Worm (Caenorhabditis elegans) whole organism, L3 larva: ENCODE measurements around the gene mttu-1.

Source experiments
- R02D3.7 ChIP-seq: fragments of 150-350 bp; optimal IDR thresholded peaks from 2 replicates; lab custom pipeline; 2014; ENCODE audit warnings: missing biosample characterization, missing genetic modification characterization
- ZK546.5 ChIP-seq: sonication (generic microtip); optimal IDR thresholded peaks from 2 replicates; lab custom pipeline; 2017; ENCODE audit warnings: missing biosample characterization, missing genetic modification characterization
- aly-2 ChIP-seq: fragments of 150-350 bp; optimal IDR thresholded peaks from 2 replicates; lab custom pipeline; 2014; ENCODE audit warnings: missing biosample characterization, missing genetic modification characterization
- ama-1 ChIP-seq: fragments of 150-350 bp; optimal IDR thresholded peaks from 2 replicates; lab custom pipeline; 2018
- ceh-16 ChIP-seq: sonication (generic microtip); optimal IDR thresholded peaks from 2 replicates; lab custom pipeline; 2017; ENCODE audit warnings: missing biosample characterization, missing genetic modification characterization
- ceh-28 ChIP-seq: fragments of 150-350 bp; optimal IDR thresholded peaks from 2 replicates; lab custom pipeline; 2014; ENCODE audit warnings: missing biosample characterization, missing genetic modification reagents, missing genetic modification characterization
- ceh-82 ChIP-seq: fragments of 150-350 bp; optimal IDR thresholded peaks from 2 replicates; lab custom pipeline; 2014; ENCODE audit warnings: missing biosample characterization, missing genetic modification characterization
- ceh-9 ChIP-seq: sonication (generic microtip); optimal IDR thresholded peaks from 2 replicates; lab custom pipeline; 2018; ENCODE audit warnings: missing biosample characterization, missing genetic modification characterization
- daf-12 ChIP-seq: fragments of 150-350 bp; optimal IDR thresholded peaks from 2 replicates; lab custom pipeline; 2014; ENCODE audit warnings: missing biosample characterization, missing genetic modification reagents, missing genetic modification characterization
- egl-27 ChIP-seq: sonication (generic microtip); optimal IDR thresholded peaks from 4 replicates; lab custom pipeline; 2017; ENCODE audit warnings: missing biosample characterization, missing genetic modification reagents, missing genetic modification characterization
- egl-5 ChIP-seq: fragments of 150-350 bp; optimal IDR thresholded peaks from 2 replicates; lab custom pipeline; 2017; ENCODE audit warnings: missing biosample characterization, missing genetic modification reagents, missing genetic modification characterization, inconsistent platforms
- elt-1 ChIP-seq: fragments of 150-350 bp; optimal IDR thresholded peaks from 2 replicates; lab custom pipeline; 2014; ENCODE audit warnings: missing biosample characterization, missing genetic modification characterization
- elt-2 ChIP-seq: sonication (generic microtip); optimal IDR thresholded peaks from 2 replicates; lab custom pipeline; 2016; ENCODE audit warnings: missing genetic modification reagents, mild to moderate bottlenecking, missing genetic modification characterization, missing compliant biosample characterization
- elt-3 ChIP-seq, 3 experiments: fragments of 150-350 bp in 1 of 3; sonication (generic microtip) in 2 of 3; optimal IDR thresholded peaks; 2 replicates in 2 of 3; 4 replicates in 1 of 3; lab custom pipeline; 2014 to 2017; ENCODE audit warnings: missing biosample characterization in 3 of 3, missing genetic modification characterization in 3 of 3
- eor-1 ChIP-seq, 2 experiments: fragments of 150-350 bp; optimal IDR thresholded peaks; 2 replicates each; lab custom pipeline; 2014 to 2018; ENCODE audit warnings: missing biosample characterization in 2 of 2, missing genetic modification characterization in 2 of 2
- fkh-10 ChIP-seq: sonication (generic microtip); optimal IDR thresholded peaks from 2 replicates; lab custom pipeline; 2017; ENCODE audit warnings: missing biosample characterization, missing genetic modification reagents, missing genetic modification characterization
- fkh-2 ChIP-seq: fragments of 150-350 bp; optimal IDR thresholded peaks from 2 replicates; lab custom pipeline; 2014; ENCODE audit warnings: missing biosample characterization, missing genetic modification reagents, missing genetic modification characterization
- fos-1 ChIP-seq: fragments of 150-350 bp; optimal IDR thresholded peaks from 2 replicates; lab custom pipeline; 2014; ENCODE audit warnings: missing biosample characterization, missing genetic modification characterization
- hmg-11 ChIP-seq: sonication (generic microtip); optimal IDR thresholded peaks from 2 replicates; lab custom pipeline; 2016; ENCODE audit warnings: missing genetic modification characterization, missing compliant biosample characterization
- jun-1 ChIP-seq: fragments of 150-350 bp; optimal IDR thresholded peaks from 2 replicates; lab custom pipeline; 2014; ENCODE audit warnings: missing biosample characterization, missing genetic modification reagents, missing genetic modification characterization
- lin-15B ChIP-seq: fragments of 150-350 bp; optimal IDR thresholded peaks from 2 replicates; lab custom pipeline; 2014; ENCODE audit warnings: missing biosample characterization, missing genetic modification characterization
- lin-39 ChIP-seq: fragments of 150-350 bp; optimal IDR thresholded peaks from 2 replicates; lab custom pipeline; 2018; ENCODE audit warnings: missing biosample characterization, missing genetic modification reagents, missing genetic modification characterization
- lsy-12 ChIP-seq: sonication (generic microtip); optimal IDR thresholded peaks from 2 replicates; lab custom pipeline; 2016; ENCODE audit warnings: mild to moderate bottlenecking, missing genetic modification characterization, missing compliant biosample characterization
- mdl-1 ChIP-seq: fragments of 150-350 bp; optimal IDR thresholded peaks from 2 replicates; lab custom pipeline; 2014; ENCODE audit warnings: missing biosample characterization, missing genetic modification characterization
- mml-1 ChIP-seq: fragments of 150-350 bp; sonication (generic microtip); optimal IDR thresholded peaks from 3 replicates; lab custom pipeline; 2014; ENCODE audit warnings: missing biosample characterization, missing genetic modification characterization
- nfya-1 ChIP-seq: sonication (generic microtip); optimal IDR thresholded peaks from 2 replicates; lab custom pipeline; 2017; ENCODE audit warnings: missing genetic modification characterization, mild to moderate bottlenecking, missing compliant biosample characterization, antibody characterized with exemption, moderate library complexity; ENCODE audit not compliant: insufficient read depth
- nhr-11 ChIP-seq: fragments of 150-350 bp; optimal IDR thresholded peaks from 2 replicates; lab custom pipeline; 2014; ENCODE audit warnings: missing biosample characterization, missing genetic modification characterization
- nhr-12 ChIP-seq: fragments of 150-350 bp; optimal IDR thresholded peaks from 2 replicates; lab custom pipeline; 2014; ENCODE audit warnings: missing biosample characterization, missing genetic modification characterization
- nhr-23 ChIP-seq: fragments of 150-350 bp; optimal IDR thresholded peaks from 2 replicates; lab custom pipeline; 2014; ENCODE audit warnings: missing biosample characterization, missing genetic modification reagents, missing genetic modification characterization
- nhr-237 ChIP-seq: fragments of 150-350 bp; optimal IDR thresholded peaks from 2 replicates; lab custom pipeline; 2014; ENCODE audit warnings: missing biosample characterization, missing genetic modification characterization
- nhr-25 ChIP-seq: sonication (generic microtip); optimal IDR thresholded peaks from 2 replicates; lab custom pipeline; 2017; ENCODE audit warnings: missing biosample characterization, missing genetic modification characterization
- nhr-28 ChIP-seq: fragments of 150-350 bp; optimal IDR thresholded peaks from 2 replicates; lab custom pipeline; 2014; ENCODE audit warnings: missing biosample characterization, missing genetic modification characterization
- nhr-43 ChIP-seq: sonication (generic microtip); optimal IDR thresholded peaks from 2 replicates; lab custom pipeline; 2016; ENCODE audit warnings: mild to moderate bottlenecking, missing genetic modification characterization, missing compliant biosample characterization; ENCODE audit not compliant: poor library complexity, severe bottlenecking
- nhr-67 ChIP-seq: fragments of 150-350 bp; optimal IDR thresholded peaks from 2 replicates; lab custom pipeline; 2014; ENCODE audit warnings: missing biosample characterization, missing genetic modification characterization
- nhr-76 ChIP-seq: fragments of 150-350 bp; sonication (generic microtip); optimal IDR thresholded peaks from 5 replicates; lab custom pipeline; 2014; ENCODE audit warnings: missing biosample characterization, missing genetic modification characterization
- nhr-77 ChIP-seq: fragments of 150-350 bp; optimal IDR thresholded peaks from 2 replicates; lab custom pipeline; 2014; ENCODE audit warnings: missing biosample characterization, missing genetic modification characterization
- pha-4 ChIP-seq: fragments of 150-350 bp; optimal IDR thresholded peaks from 2 replicates; lab custom pipeline; 2014; ENCODE audit warnings: missing biosample characterization, missing genetic modification reagents, missing genetic modification characterization
- pqm-1 ChIP-seq: fragments of 150-350 bp; optimal IDR thresholded peaks from 2 replicates; lab custom pipeline; 2017; ENCODE audit warnings: missing biosample characterization, missing genetic modification characterization, inconsistent platforms
- sea-2 ChIP-seq: fragments of 150-350 bp; sonication (generic microtip); optimal IDR thresholded peaks from 4 replicates; lab custom pipeline; 2014; ENCODE audit warnings: missing biosample characterization, missing genetic modification reagents, missing genetic modification characterization
- skn-1 ChIP-seq: fragments of 150-350 bp; optimal IDR thresholded peaks from 2 replicates; lab custom pipeline; 2014; ENCODE audit warnings: missing biosample characterization, missing genetic modification characterization
- snpc-4 ChIP-seq: fragments of 150-350 bp; optimal IDR thresholded peaks from 2 replicates; lab custom pipeline; 2014; ENCODE audit warnings: missing biosample characterization, missing genetic modification characterization
- tbx-2 ChIP-seq: sonication (generic microtip); optimal IDR thresholded peaks from 2 replicates; lab custom pipeline; 2016; ENCODE audit warnings: mild to moderate bottlenecking, missing genetic modification characterization, missing compliant biosample characterization
- unc-39 ChIP-seq: sonication (generic microtip); optimal IDR thresholded peaks from 4 replicates; lab custom pipeline; 2017; ENCODE audit warnings: missing biosample characterization, missing genetic modification characterization
- unc-62 ChIP-seq: fragments of 150-350 bp; sonication (generic microtip); optimal IDR thresholded peaks from 4 replicates; lab custom pipeline; 2014; ENCODE audit warnings: missing biosample characterization, missing genetic modification reagents, missing genetic modification characterization
- zag-1 ChIP-seq: fragments of 150-350 bp; optimal IDR thresholded peaks from 2 replicates; lab custom pipeline; 2014; ENCODE audit warnings: missing biosample characterization, missing genetic modification characterization
- ztf-11 ChIP-seq: fragments of 150-350 bp; optimal IDR thresholded peaks from 2 replicates; lab custom pipeline; 2014; ENCODE audit warnings: missing biosample characterization, missing genetic modification characterization
- ztf-4 ChIP-seq: fragments of 150-350 bp; optimal IDR thresholded peaks from 2 replicates; lab custom pipeline; 2014; ENCODE audit warnings: missing biosample characterization, missing genetic modification characterization

mttu-1 gene

ce11 chrIV:11285239-11285638, 11.4 kb downstream of the mttu-1 start:
- TF ChIP-seq elt-2 (tag; lab: Kevin White, UChicago) (peak; percentile 4), pha-4 (peak; percentile 12), daf-12 (no peak)

- no peak for TF ChIP-seq nhr-237 (tag; lab: Kevin White, UChicago)
- TF ChIP-seq skn-1 (tag; lab: Kevin White, UChicago), result peak; percentile 42
- no peak for TF ChIP-seq mml-1 (tag; lab: Kevin White, UChicago)
- TF ChIP-seq nfya-1 (tag; lab: Kevin White, UChicago), result no peak
- TF ChIP-seq R02D3.7 (tag; lab: Kevin White, UChicago), result no peak
- no peak for TF ChIP-seq unc-62 (GFP tag; lab: Kevin White, UChicago)
- TF ChIP-seq fos-1 (tag; lab: Kevin White, UChicago), result peak; percentile 53
- TF ChIP-seq tbx-2 (tag; lab: Kevin White, UChicago), result no peak
- TF ChIP-seq ceh-9, result no peak
- TF ChIP-seq nhr-12 (tag; lab: Kevin White, UChicago), result no peak
- TF ChIP-seq ceh-82 (tag; lab: Kevin White, UChicago), result no peak
- TF ChIP-seq egl-5, result no peak
- no peak for TF ChIP-seq elt-1 (tag; lab: Kevin White, UChicago)
- no peak for TF ChIP-seq nhr-43
- no peak for TF ChIP-seq zag-1 (tag; lab: Kevin White, UChicago)
- no peak for TF ChIP-seq nhr-67 (tag; lab: Kevin White, UChicago)
- TF ChIP-seq daf-12, result no peak
- peak; percentile 95 for TF ChIP-seq pha-4
- no peak for TF ChIP-seq sea-2
- no peak for TF ChIP-seq mdl-1
- TF ChIP-seq pqm-1 (tag; lab: Kevin White, UChicago), result peak; percentile 93
- TF ChIP-seq snpc-4, result no peak
- no peak for TF ChIP-seq fkh-10 (GFP tag; lab: Kevin White, UChicago)
- no peak for TF ChIP-seq ama-1 (lab: Kevin White, UChicago)
- no peak for TF ChIP-seq egl-27
- no peak for TF ChIP-seq nhr-76
- TF ChIP-seq lin-15B (tag; lab: Kevin White, UChicago), result no peak
- no peak for TF ChIP-seq nhr-25 (tag; lab: Kevin White, UChicago)
- TF ChIP-seq lsy-12, result no peak
- no peak for TF ChIP-seq eor-1 (tag; optimal IDR thresholded peaks at IDR 0.05; lab: Kevin White, UChicago)
- TF ChIP-seq lin-39 (tag; lab: Kevin White, UChicago), result no peak
- peak; percentile 78 for TF ChIP-seq jun-1 (tag; lab: Kevin White, UChicago)
- no peak for TF ChIP-seq nhr-11 (tag; lab: Kevin White, UChicago)
- TF ChIP-seq ceh-28 (tag; lab: Kevin White, UChicago), result no peak
- no peak for TF ChIP-seq ztf-11 (tag; lab: Kevin White, UChicago)
- no peak for TF ChIP-seq unc-39
- no peak for TF ChIP-seq nhr-77 (tag; lab: Kevin White, UChicago)
- no peak for TF ChIP-seq aly-2 (tag; lab: Kevin White, UChicago)
- no peak for TF ChIP-seq fkh-2 (tag; lab: Kevin White, UChicago)
- TF ChIP-seq ceh-16 (tag; lab: Kevin White, UChicago), result no peak
- TF ChIP-seq nhr-28, result no peak
- no peak for TF ChIP-seq elt-3 (tag; optimal IDR thresholded peaks at IDR 0.05; lab: Kevin White, UChicago)
- TF ChIP-seq nhr-23 (tag; lab: Kevin White, UChicago), result no peak
- no peak for TF ChIP-seq ztf-4
- TF ChIP-seq hmg-11 (tag; lab: Kevin White, UChicago), result no peak
- TF ChIP-seq ZK546.5, result no peak
- TF ChIP-seq elt-2 (tag; lab: Kevin White, UChicago), result peak; percentile 98
Measured at ce11 chrIV:11284102-11284531, 12.6 kb downstream of the mttu-1 start.
